Worm (Caenorhabditis elegans) whole organism, L4/young adult: Measurements from ENCODE around the gene sad-1.

Source experiments
- dao-5 ChIP-seq: sonication (generic microtip); optimal IDR thresholded peaks from 2 replicates; lab custom pipeline; 2016; ENCODE audit warnings: missing genotype, missing genetic modification characterization, moderate library complexity, missing compliant biosample characterization
- him-1 ChIP-seq: sonication (generic microtip); optimal IDR thresholded peaks from 2 replicates; lab custom pipeline; 2016; ENCODE audit warnings: missing genotype, missing genetic modification reagents, missing genetic modification characterization, missing compliant biosample characterization

ce11 chrX:13466926-13467866 lies 33.3 kb downstream of the sad-1 start, which contains the start of gene col-183:
- TF ChIP-seq dao-5 (tag; lab: Kevin White, UChicago) (no peak), him-1 (tag; lab: Kevin White, UChicago) (no peak)
